Worm (Caenorhabditis elegans) whole organism, L2 larva: ENCODE results near the gene nspe-4.

ENCODE experiments used
- ama-1 ChIP-seq: fragments of 150-350 bp; optimal IDR thresholded peaks from 2 replicates; lab custom pipeline; 2018; ENCODE audit warnings: inconsistent platforms
- egl-27 ChIP-seq: sonication (generic microtip); optimal IDR thresholded peaks from 3 replicates; lab custom pipeline; 2017; ENCODE audit warnings: missing biosample characterization, missing genetic modification reagents, missing genetic modification characterization
- elt-3 ChIP-seq: sonication (generic microtip); optimal IDR thresholded peaks from 2 replicates; lab custom pipeline; 2017; ENCODE audit warnings: missing biosample characterization, missing genetic modification characterization
- nhr-25 ChIP-seq: fragments of 150-350 bp; sonication (generic microtip); optimal IDR thresholded peaks from 3 replicates; lab custom pipeline; 2014; ENCODE audit warnings: missing biosample characterization, missing genetic modification characterization
- sma-3 ChIP-seq: sonication (generic microtip); optimal IDR thresholded peaks from 2 replicates; lab custom pipeline; 2016; ENCODE audit warnings: missing genetic modification reagents, missing genetic modification characterization, missing compliant biosample characterization
- ztf-4 ChIP-seq: fragments of 150-350 bp; optimal IDR thresholded peaks from 2 replicates; lab custom pipeline; 2014; ENCODE audit warnings: missing biosample characterization, missing genetic modification characterization

DNA sequence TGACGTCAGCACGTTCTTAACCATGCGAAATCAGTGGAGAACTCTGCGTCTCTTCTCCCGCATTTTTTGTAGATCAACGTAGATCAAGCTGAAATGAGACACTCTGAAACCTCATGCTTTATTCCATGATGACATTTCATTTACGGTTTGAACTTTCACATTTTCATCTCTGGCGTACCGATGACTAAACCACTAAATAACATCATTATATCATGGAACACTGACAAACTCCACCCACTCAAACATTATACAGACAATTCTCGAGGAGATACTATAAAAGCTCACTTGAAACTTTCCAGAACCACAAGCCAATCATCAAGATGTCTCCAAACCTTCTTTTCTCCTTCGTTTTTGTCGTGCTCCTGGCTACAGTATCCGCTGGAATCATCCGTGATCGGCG, 14.6 kb downstream of the nspe-4 start, which contains the start of gene nspe-7:
- TF ChIP-seq sma-3 (GFP tag; lab: Kevin White, UChicago) (no peak), elt-3 (tag; lab: Kevin White, UChicago) (no peak), ama-1 (lab: Kevin White, UChicago) (no peak), ztf-4 (tag; lab: Kevin White, UChicago) (no peak), egl-27 (no peak), nhr-25 (tag; lab: Kevin White, UChicago) (no peak)
